Fruit fly (Drosophila melanogaster) whole organism: Measurements from ENCODE around the gene HDAC4.

Experiments
- CG8478 ChIP-seq: fragments of >200 bp; optimal IDR thresholded peaks from 2 replicates; lab custom pipeline; 2018; ENCODE audit warnings: inconsistent platforms
- Dll ChIP-seq: fragments of >200 bp; optimal IDR thresholded peaks from 2 replicates; lab custom pipeline; 2017
- EcR ChIP-seq, 2 experiments: fragments of >200 bp; optimal IDR thresholded peaks; 2 replicates each; lab custom pipeline; 2017; ENCODE audit warnings: missing biosample characterization in 2 of 2, missing genetic modification characterization in 2 of 2, missing genetic modification reagents in 2 of 2
- pan ChIP-seq: fragments of >200 bp; optimal IDR thresholded peaks from 2 replicates; lab custom pipeline; 2017
- psq ChIP-seq: fragments of >200 bp; optimal IDR thresholded peaks from 2 replicates; lab custom pipeline; 2017
- usp ChIP-seq: fragments of >200 bp; optimal IDR thresholded peaks from 2 replicates; lab custom pipeline; 2017; ENCODE audit warnings: missing biosample characterization, missing genetic modification characterization, mixed read lengths

Gene HDAC4

DNA sequence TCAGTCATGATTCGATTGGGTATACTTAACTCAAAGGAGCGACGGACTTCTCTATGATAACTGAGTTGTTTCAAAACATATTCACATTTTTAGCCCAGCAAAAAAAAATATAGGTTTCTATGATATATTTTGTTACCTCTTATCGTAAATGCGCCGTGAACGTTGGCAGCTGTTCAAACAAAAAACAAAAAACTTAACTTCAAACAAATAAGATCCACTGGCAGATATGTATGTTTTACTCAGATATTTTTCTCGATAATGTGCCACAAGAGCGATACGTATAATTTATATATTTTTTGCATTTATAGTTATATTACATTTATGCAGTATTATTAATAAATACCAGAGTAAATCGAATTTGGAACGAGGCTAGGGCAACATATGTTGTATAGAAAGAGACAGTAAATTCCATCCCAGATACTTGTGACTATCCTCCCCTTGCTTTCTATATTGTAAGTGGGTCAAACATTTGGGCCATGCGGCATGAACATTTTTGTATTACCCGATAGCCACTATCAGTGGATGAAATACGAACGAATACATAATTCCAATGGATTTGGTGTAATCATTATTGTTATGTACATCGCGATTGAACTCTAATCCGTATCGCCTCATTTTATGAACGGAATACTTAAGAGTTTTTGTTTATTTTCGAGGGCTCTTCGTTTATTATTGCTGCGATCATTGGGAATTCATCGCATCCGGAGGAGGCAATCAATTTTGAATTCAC is 48.8 kb downstream of the HDAC4 start, which contains the start of gene CG32639:
CG32639 (minus strand) TSS at position 51 of the 730 bp plus-strand sequence.
- no peak for TF ChIP-seq Dll (lab: Kevin White, UChicago)

DNA sequence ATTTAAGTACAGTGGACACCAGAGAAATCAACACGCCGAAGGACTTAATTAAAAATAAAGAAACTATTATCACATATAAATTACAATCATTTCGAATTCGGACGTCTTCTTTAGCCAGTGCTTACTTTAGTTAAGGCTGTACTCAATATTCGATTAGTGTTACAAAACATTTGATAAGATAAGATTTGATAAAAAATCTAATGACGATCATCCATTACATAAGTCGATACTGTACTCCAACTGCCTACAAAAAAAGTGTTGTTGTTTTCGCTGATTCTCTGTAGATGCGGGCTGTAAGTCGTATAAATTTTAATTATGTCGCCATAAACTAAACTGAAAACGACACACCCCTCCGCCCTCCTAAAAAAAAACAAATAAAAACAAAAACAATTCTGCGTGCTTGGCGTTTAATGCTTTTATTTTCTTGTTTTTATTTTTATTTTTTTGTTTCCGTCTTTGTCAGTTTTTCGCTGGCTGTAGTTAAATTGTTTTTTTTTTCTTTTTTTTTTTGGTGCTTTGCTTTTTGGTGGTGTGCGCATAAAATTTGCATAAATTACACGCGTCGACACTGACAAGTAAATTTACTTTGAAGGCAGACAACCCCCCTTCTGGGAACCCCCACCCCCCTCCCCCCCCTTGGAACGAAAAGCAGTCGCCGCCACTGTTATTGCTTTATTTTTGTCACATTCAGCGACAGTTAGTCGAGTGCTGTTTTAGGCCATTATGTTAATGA is 50.5 kb downstream of the HDAC4 start:
- TF ChIP-seq pan: no peak
- TF ChIP-seq usp: no peak
- TF ChIP-seq Dll (lab: Kevin White, UChicago): no peak
- no peak for TF ChIP-seq EcR (GFP tag; optimal IDR thresholded peaks at IDR 0.05; lab: Kevin White, UChicago)
- no peak for TF ChIP-seq CG8478 (lab: Kevin White, UChicago)
- no peak for TF ChIP-seq psq (lab: Kevin White, UChicago)

DNA sequence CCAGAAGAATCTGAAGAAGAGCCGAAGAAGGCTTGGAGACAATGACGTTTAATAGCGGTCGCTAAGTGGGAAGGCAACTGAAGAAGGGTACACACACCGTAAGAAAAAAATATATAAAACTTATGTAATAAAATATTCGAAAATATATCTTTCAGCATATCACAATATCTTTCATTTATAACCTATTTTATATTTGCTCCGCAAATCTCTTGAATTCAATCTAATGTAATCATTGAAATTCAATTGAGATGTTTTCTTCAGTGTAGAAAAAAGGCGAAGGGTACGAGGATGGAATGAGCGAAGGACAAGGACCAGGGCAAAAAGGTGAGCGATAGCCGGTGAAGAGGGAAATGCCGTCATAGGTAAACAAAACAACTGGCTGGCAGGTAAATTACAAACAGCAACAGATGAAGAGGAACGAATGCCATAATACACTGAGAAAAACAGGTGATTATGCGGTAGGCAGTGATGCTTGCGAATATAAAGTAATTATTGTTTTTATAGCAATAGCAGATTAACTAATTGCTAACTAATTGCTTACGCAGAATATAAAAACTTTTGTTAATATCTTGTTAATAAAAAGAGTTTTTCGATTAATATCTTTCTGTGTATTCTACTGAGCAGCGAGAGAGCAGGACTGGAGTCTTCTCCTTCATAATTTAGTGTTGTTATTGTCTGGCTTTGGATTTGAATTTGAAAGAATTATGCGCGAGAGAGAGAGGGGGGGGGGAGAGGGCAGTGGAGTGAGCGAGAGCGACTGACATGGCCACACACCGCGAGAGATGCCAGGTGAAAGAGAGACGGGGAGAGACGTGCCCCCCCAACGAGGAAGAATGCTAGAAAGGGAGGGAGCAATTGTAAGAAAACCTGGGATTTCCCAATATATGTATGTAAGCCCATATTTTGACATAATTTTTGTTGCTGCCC is 51.4 kb downstream of the HDAC4 start:
- TF ChIP-seq CG8478 (lab: Kevin White, UChicago) (no peak), psq (lab: Kevin White, UChicago) (no peak), EcR (GFP tag; optimal IDR thresholded peaks at IDR 0.05; lab: Kevin White, UChicago) (no peak), pan (no peak), usp (no peak), Dll (lab: Kevin White, UChicago) (no peak)

DNA sequence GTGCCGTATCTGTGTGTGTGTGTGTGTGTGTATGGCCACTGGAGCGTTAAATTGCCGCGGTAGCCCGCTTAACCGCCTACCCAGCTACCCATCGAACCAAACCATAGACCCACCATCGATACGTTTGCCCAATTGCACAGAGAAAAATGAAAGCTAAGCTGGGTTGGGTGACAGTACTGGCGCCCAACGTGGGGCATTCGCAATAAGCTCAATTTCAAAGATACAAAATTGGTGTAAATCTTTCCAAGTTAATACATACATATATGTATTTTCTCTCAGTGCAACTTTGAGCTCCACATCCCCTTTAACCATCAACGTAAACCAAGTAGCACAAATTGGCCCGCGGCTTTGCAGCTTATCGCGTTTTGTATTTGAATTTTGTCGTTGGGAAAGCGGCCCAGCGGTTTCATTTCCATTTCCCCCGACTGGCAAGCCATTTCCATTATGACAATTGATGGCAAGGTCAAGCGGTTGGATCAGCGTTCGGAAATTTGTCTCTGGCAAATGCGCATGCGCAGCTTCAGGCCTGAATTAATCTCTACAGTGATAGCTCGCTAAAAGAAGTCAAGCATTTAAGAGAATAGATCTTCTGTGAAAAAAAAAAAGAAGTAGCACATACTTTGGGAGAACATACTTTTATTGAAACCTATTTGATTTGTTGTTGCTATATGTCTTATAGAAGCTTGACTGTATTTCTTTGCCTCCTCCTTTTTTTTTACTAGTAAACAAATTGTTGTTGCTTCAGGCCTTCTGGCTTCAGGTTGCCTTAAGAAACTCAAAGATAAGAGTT is 52.8 kb downstream of the HDAC4 start:
- TF ChIP-seq Dll (lab: Kevin White, UChicago) (no peak), usp (no peak), CG8478 (lab: Kevin White, UChicago) (no peak), pan (no peak), psq (lab: Kevin White, UChicago) (no peak), EcR (GFP tag; optimal IDR thresholded peaks at IDR 0.05; lab: Kevin White, UChicago) (no peak)

DNA sequence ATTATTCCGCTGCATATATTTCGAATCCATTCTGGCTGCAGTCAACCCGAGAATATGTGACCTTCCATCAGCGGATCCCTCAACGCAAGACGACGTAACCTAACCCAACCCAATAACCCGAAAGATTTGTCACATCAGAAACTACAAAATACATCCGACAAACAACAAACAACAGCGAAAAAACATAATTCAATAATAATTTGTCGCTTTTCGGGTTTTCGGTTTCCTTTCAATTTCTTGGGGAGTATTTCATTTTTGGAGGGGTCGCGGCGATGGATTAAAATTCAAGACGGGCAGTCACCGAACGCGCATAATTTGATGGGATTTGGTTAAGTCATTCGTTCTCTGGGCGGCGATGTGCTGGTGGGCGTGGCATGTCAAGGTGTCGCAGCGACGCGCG is 54.5 kb downstream of the HDAC4 start:
- TF ChIP-seq pan: no peak
- no peak for TF ChIP-seq EcR (GFP tag; optimal IDR thresholded peaks at IDR 0.05; lab: Kevin White, UChicago)
- TF ChIP-seq usp: no peak
- TF ChIP-seq Dll (lab: Kevin White, UChicago): no peak

DNA sequence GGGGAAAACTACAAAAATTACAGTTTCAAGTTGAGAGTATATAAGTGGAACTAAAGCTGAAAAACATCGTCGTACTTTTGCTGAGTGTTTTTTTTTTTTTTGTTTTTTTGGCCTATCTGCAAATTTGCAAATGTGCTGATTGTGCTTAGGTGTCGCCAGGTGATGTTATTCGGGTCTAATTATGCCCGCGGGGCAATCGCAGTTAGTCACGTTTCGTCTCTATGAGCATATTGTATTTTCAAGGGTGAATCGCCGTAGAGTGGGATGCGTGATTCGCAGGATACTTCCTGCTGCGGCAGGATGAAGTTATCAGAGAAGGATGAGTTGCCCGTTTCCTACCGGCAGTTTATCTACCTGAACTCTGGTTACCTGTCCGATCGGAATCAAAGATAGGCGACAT is 55.6 kb downstream of the HDAC4 start:
- TF ChIP-seq EcR (GFP tag; optimal IDR thresholded peaks at IDR 0.05; lab: Kevin White, UChicago) (no peak), Dll (lab: Kevin White, UChicago) (no peak), usp (no peak), CG8478 (lab: Kevin White, UChicago) (no peak)

DNA sequence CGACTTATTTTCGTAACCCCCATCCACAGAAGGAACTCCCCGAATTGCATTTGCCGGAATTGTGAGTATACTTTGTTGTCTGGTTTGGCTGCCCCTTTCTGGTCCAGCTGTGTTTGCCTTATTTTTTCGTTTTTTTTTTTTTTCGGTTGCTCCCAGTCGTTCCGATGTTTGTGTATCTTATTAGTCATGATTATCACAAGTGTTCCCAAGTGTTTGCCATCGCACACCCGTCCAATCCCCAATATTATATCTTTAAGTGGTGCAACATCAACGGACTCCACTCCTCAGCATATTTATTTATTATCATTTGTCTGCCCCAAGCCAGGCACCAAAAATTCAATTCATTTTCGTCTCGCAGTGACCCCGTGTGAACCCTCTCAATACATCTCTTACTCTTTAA is 56.2 kb downstream of the HDAC4 start:
- TF ChIP-seq pan: no peak
- no peak for TF ChIP-seq CG8478 (lab: Kevin White, UChicago)
- TF ChIP-seq usp: no peak
- TF ChIP-seq psq (lab: Kevin White, UChicago): no peak
- no peak for TF ChIP-seq Dll (lab: Kevin White, UChicago)
- no peak for TF ChIP-seq EcR (GFP tag; optimal IDR thresholded peaks at IDR 0.05; lab: Kevin White, UChicago)

DNA sequence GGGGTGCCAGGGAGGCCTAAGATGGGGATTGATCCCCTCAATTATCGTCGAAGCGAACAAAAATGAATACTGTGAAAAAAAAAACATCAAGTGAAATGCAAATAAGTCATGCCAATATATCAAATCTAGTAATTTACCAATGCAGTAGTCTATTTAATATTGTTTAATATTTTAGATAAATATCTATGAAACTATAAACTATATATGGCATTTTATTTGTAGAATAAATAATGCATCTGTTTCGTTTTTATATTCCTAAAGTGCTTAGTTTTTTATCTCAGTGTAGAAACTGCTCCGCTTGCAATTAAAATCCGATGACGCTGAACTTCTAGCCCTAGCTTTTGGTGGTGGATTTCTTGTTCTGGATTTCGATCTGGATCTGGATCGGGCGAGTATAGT is 57.2 kb downstream of the HDAC4 start:
- no peak for TF ChIP-seq EcR (GFP tag; optimal IDR thresholded peaks at IDR 0.05; lab: Kevin White, UChicago)
- no peak for TF ChIP-seq CG8478 (lab: Kevin White, UChicago)
- no peak for TF ChIP-seq pan

DNA sequence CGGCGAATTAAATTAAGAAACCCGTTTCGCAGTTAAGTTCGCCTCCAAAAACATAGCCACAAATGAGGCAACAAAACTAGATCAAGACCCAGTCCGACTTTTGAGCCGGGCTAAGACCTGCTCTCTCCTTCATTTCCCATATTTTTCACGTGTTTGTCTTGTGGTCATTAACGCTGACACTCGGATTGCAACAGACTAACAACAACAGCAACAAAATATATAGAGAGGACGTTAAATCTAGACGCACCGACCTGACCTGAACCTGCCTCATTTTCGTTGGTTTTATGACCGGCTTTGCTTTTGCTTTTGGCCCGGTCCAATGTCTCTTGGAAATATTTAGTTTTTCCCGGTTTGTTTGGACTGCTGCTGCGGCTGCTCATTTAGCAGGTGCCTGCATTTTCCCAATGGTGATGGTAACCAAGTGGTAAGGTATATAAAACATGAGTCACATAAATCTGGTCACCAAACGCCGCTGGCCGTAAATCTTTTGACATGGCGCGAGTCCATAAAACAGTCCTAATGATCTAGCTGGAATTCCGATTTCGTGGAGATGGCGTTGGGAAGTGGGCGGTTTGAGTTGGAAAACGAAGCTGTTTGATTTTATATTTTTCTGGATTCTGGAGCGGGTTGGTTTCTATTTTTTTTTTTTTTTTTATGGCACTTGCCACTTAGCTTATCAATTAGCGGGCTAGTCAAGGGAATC is 57.8 kb downstream of the HDAC4 start:
- TF ChIP-seq usp (no peak), psq (lab: Kevin White, UChicago) (no peak), CG8478 (lab: Kevin White, UChicago) (no peak), EcR (GFP tag; optimal IDR thresholded peaks at IDR 0.05; lab: Kevin White, UChicago) (no peak), Dll (lab: Kevin White, UChicago) (no peak), pan (no peak)

DNA sequence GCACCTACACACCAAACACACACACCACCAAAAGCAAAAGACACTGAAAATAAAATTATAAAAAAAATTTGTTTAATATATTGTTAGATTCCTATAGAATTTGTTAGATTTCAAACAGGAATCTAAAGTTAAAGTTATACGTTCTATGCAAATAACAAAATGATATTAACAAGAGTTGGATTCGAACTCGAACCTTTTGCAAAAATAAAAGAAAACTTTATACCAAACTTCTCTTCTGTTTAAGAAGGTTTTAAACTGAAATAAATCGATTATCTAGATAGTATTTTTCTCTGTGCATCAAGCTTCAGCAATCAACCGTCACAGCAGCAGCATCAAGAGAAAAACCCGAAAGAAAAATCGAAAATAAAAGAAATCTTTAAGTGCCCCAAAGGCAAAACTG is 59.0 kb downstream of the HDAC4 start:
- no peak for TF ChIP-seq Dll (lab: Kevin White, UChicago)
- no peak for TF ChIP-seq CG8478 (lab: Kevin White, UChicago)
- TF ChIP-seq psq (lab: Kevin White, UChicago): no peak
- TF ChIP-seq pan: no peak
- TF ChIP-seq usp: no peak
- no peak for TF ChIP-seq EcR (GFP tag; optimal IDR thresholded peaks at IDR 0.05; lab: Kevin White, UChicago)

DNA sequence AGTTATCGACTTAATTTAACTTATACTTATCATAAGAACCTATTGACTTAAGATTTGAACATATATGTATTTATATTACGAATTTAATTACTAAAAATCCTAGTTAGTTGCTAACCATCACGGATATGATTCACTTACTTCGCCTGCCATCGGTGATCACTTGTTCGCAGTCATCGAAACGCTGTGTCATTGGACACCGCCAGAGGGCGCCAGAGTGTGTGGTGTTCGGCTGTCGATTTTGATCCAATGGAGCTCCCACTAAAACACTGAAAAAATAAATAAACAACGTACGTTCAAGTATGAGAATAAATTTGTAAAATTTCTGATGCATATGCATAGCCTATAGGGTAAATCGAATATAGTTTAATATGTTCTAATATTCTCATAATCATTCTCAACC is 60.6 kb downstream of the HDAC4 start:
- TF ChIP-seq EcR (GFP tag; optimal IDR thresholded peaks at IDR 0.05; lab: Kevin White, UChicago): no peak
- TF ChIP-seq usp: no peak
- no peak for TF ChIP-seq Dll (lab: Kevin White, UChicago)
- TF ChIP-seq CG8478 (lab: Kevin White, UChicago): no peak
- no peak for TF ChIP-seq psq (lab: Kevin White, UChicago)
- TF ChIP-seq pan: no peak
